Worm (Caenorhabditis elegans): ENCODE measurements around the gene rpc-11.

Gene rpc-11

DNA sequence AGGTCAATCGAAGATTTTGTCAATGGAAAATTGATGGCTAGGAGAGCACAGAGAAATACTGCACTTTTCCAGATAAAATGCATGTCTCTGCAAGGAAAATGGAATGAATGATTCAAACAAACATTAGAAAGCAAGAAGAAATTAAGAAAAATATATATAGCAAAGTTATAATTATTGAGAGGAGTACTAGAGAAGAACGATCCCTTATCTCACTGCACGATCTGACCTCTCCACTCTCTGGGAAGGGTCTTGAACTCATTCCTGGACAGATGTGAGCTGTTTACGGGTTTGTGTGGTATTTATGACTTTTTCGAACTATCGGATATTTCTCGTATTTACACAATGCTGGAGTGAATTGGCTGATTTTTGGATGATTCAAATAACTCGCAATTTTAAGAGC, 20.4 kb upstream of the rpc-11 start, which contains the start of gene Y77E11A.23 (continued):
- TF ChIP-seq tag-97 (GFP tag; IDR thresholded peaks at IDR 0.05) (no peak), F49E8.2 (tag; optimal IDR thresholded peaks at IDR 0.05; ENCODE audit: borderline replicate concordance) (no peak), aha-1 (tag) (no peak), ceh-32 (tag; optimal IDR thresholded peaks at IDR 0.05; ENCODE audit: poor library complexity) (no peak)

DNA sequence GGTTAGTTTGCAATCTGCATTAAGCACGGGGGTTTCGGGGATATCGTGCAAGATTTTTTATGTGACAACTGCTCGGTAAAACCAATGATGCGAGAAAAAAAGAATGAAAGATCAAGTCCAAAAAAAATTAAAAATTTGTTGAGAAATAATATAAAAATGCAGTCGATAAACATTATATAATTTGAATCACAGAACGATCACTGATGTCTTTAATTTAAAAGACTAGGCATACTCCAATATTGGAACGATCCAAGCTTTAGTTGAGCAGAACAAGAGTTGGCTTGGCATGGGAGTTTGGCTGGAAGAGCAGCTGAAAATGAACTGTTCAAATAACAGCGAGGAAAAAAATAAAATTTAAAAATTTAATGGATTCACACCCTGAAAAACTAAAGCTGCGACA, 17.4 kb upstream of the rpc-11 start, which contains the start of gene clec-171:
Gene clec-171, minus strand, starts transcription at position 101 of the 400 bp plus-strand sequence.
- TF ChIP-seq nhr-42 (GFP tag; IDR thresholded peaks at IDR 0.05) (no peak), lin-29 (GFP tag; IDR thresholded peaks at IDR 0.05) (no peak), dmd-6 (GFP tag; IDR thresholded peaks at IDR 0.05) (no peak), duxl-1 (tag; optimal IDR thresholded peaks at IDR 0.05; ENCODE audit: poor library complexity) (no peak), set-16 (GFP tag; IDR thresholded peaks at IDR 0.05) (no peak), jun-1 (tag; optimal IDR thresholded peaks at IDR 0.05) (no peak), ztf-11 (tag; optimal IDR thresholded peaks at IDR 0.05) (no peak), snpc-1.2 (GFP tag; IDR thresholded peaks at IDR 0.05) (no peak), Y5F2A.4 (GFP tag; optimal IDR thresholded peaks at IDR 0.05) (no peak), mdl-1 (tag; optimal IDR thresholded peaks at IDR 0.05) (no peak), ceh-20 (GFP tag; IDR thresholded peaks at IDR 0.05) (no peak), zfp-2 (tag; optimal IDR thresholded peaks at IDR 0.05) (no peak), T26A8.4 (GFP tag; IDR thresholded peaks at IDR 0.05) (no peak)

DNA sequence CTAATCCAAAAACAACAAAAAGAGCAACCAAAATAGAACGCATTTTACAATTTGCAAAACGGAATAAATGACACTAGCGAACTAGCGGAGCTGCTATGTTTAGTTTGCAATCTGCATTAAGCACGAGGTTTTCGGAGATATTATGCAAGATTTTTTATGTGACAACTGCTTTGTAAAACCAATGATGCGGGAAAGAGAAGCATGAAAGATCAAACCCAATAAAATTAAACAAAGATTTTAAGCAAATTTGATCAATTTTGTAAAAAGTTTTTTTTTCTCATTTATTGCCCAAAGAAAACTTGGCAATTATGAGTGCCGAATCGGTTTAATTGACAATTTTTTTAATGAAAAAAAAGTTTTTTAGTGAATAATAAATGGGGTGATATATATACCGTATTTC, 15.1 kb upstream of the rpc-11 start, which contains the start of gene Y77E11A.8:
Gene Y77E11A.8, minus strand, starts transcription at position 101 of the 400 bp plus-strand sequence.
- TF ChIP-seq tag-97 (GFP tag; IDR thresholded peaks at IDR 0.05) (no peak), ZK546.5 (tag; optimal IDR thresholded peaks at IDR 0.05) (no peak), T26A8.4 (GFP tag; IDR thresholded peaks at IDR 0.05) (no peak), jun-1 (tag; optimal IDR thresholded peaks at IDR 0.05) (no peak), lin-15B (tag; optimal IDR thresholded peaks at IDR 0.05) (no peak), fos-1 (tag; optimal IDR thresholded peaks at IDR 0.05) (no peak), egl-27 (tag; optimal IDR thresholded peaks at IDR 0.05) (no peak), ztf-7 (tag; optimal IDR thresholded peaks at IDR 0.05) (no peak), ZK337.2 (GFP tag; IDR thresholded peaks at IDR 0.05) (no peak), Y75B8A.6 (GFP tag; IDR thresholded peaks at IDR 0.05) (no peak), lir-3 (tag; optimal IDR thresholded peaks at IDR 0.05) (no peak)

DNA sequence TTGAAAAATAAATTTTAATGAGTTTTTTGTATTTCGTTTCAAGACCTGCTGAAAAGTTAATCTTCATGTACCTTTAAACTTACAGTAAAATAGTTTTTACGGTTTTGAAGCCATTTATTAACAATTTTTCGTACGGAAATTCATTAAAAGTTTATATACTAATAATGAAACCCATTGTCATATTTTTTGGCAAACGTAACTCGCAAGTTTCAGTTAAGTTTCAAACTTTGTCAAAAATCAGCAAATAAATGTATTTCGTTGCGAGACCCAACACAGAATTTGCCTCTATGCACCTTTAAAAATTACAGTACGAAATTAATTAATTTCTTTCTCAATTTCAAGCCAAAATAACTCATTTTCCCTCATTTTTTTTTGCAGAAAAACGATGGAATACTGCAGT, 10.8 kb upstream of the rpc-11 start, which contains the start of gene jtr-1:
Gene jtr-1, plus strand, starts transcription at position 327 of the 400 bp plus-strand sequence.
- TF ChIP-seq F49E8.2 (tag; optimal IDR thresholded peaks at IDR 0.05; ENCODE audit: borderline replicate concordance) = peak; percentile 62
- TF ChIP-seq ceh-28 (tag; optimal IDR thresholded peaks at IDR 0.05) = no peak

DNA sequence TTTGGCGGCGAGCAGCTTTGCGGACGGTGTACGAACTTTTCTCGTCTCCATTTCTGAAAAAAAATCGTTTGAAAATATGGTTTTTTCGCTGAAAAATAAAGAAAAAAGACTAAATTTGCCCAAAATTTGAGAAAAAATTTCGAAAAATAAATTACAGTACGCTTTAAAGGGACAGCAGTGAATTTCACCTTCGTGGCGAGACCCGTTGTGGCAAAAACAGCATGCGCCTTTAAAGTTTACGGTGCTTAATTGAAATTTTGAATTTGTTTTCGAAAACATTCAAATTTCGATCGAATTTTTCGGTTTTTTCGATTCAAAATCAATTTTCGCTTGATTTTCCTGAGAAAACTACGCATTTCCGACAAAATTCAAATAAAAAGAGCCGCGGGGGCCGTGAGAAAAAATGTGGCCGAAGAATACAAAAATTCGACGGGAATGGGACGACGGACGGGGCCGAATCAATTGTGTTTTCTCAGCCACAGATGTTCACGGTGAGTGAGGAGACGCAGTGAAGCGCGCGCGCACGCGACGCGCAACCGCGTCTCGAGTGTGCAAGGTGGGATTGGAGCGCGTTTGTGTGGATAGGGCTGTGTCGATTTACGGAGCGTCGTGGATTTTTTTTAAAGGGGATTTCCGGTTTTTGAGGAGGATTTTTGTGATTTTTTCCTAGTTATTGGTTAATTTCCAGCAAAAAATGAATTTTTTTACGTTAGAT, 10.1 kb upstream of the rpc-11 start, which contains the start of gene Y77E11A.7:
Gene Y77E11A.7, minus strand, starts transcription at position 55 of the 715 bp plus-strand sequence.
- TF ChIP-seq arid-1 (GFP tag; conservative IDR thresholded peaks at IDR 0.05) (peak; percentile 37; the same call in 1 of the 2 replicates), unc-130 (GFP tag; optimal IDR thresholded peaks at IDR 0.05) (peak; percentile 67), nhr-6 (tag; optimal IDR thresholded peaks at IDR 0.05) (peak; percentile 70), lin-38 (GFP tag; IDR thresholded peaks at IDR 0.05) (peak; percentile 92), mes-2 (tag; optimal IDR thresholded peaks at IDR 0.05; ENCODE audit: poor library complexity, severe bottlenecking) (peak; percentile 91), madf-5 (GFP tag; IDR thresholded peaks at IDR 0.05) (0 out of 4 replicates have a peak, but pooled peaks of 1 of the 2 experiments have one; percentile 37), ceh-44 (GFP tag; IDR thresholded peaks at IDR 0.05) (0 out of 2 replicates have a peak, but pooled peaks have one; percentile 17), nhr-42 (GFP tag; IDR thresholded peaks at IDR 0.05) (peak; percentile 60; the same call in 1 of the 2 replicates), daf-16 (GFP tag; optimal IDR thresholded peaks at IDR 0.05) (no peak), daf-16 (tag; optimal IDR thresholded peaks at IDR 0.05) (peak; percentile 62), vab-7 (GFP tag; IDR thresholded peaks at IDR 0.05) (0 out of 2 replicates have a peak, but pooled peaks have one; percentile 55), mep-1 (tag; optimal IDR thresholded peaks at IDR 0.05) (peak; percentile 89), ceh-32 (tag; optimal IDR thresholded peaks at IDR 0.05; ENCODE audit: poor library complexity) (no peak), set-16 (GFP tag; IDR thresholded peaks at IDR 0.05) (peak; percentile 77), ama-1 (optimal IDR thresholded peaks at IDR 0.05) (peak; percentile 67), Y75B8A.6 (GFP tag; IDR thresholded peaks at IDR 0.05) (no peak), lin-15B (tag; optimal IDR thresholded peaks at IDR 0.05) (peak; percentile 76), nhr-11 (tag; optimal IDR thresholded peaks at IDR 0.05) (peak; percentile 84), fkh-10 (GFP tag; optimal IDR thresholded peaks at IDR 0.05) (peak; percentile 92), F26F4.8 (GFP tag; conservative IDR thresholded peaks at IDR 0.05) (no peak), hlh-11 (tag; optimal IDR thresholded peaks at IDR 0.05) (peak; percentile 94)
